Worm (Caenorhabditis elegans) whole organism, L3 larva: ENCODE measurements around the gene qns-1.

Source experiments
- aly-2 ChIP-seq: fragments of 150-350 bp; optimal IDR thresholded peaks from 2 replicates; lab custom pipeline; 2014; ENCODE audit warnings: missing biosample characterization, missing genetic modification characterization
- ama-1 ChIP-seq: fragments of 150-350 bp; optimal IDR thresholded peaks from 2 replicates; lab custom pipeline; 2018
- egl-27 ChIP-seq: sonication (generic microtip); optimal IDR thresholded peaks from 4 replicates; lab custom pipeline; 2017; ENCODE audit warnings: missing biosample characterization, missing genetic modification reagents, missing genetic modification characterization
- fos-1 ChIP-seq: fragments of 150-350 bp; optimal IDR thresholded peaks from 2 replicates; lab custom pipeline; 2014; ENCODE audit warnings: missing biosample characterization, missing genetic modification characterization
- jun-1 ChIP-seq: fragments of 150-350 bp; optimal IDR thresholded peaks from 2 replicates; lab custom pipeline; 2014; ENCODE audit warnings: missing biosample characterization, missing genetic modification reagents, missing genetic modification characterization
- lsy-12 ChIP-seq: sonication (generic microtip); optimal IDR thresholded peaks from 2 replicates; lab custom pipeline; 2016; ENCODE audit warnings: mild to moderate bottlenecking, missing genetic modification characterization, missing compliant biosample characterization
- nfya-1 ChIP-seq: sonication (generic microtip); optimal IDR thresholded peaks from 2 replicates; lab custom pipeline; 2017; ENCODE audit warnings: missing genetic modification characterization, mild to moderate bottlenecking, missing compliant biosample characterization, antibody characterized with exemption, moderate library complexity; ENCODE audit not compliant: insufficient read depth
- nhr-28 ChIP-seq: fragments of 150-350 bp; optimal IDR thresholded peaks from 2 replicates; lab custom pipeline; 2014; ENCODE audit warnings: missing biosample characterization, missing genetic modification characterization
- pqm-1 ChIP-seq: fragments of 150-350 bp; optimal IDR thresholded peaks from 2 replicates; lab custom pipeline; 2017; ENCODE audit warnings: missing biosample characterization, missing genetic modification characterization, inconsistent platforms
- unc-62 ChIP-seq: fragments of 150-350 bp; sonication (generic microtip); optimal IDR thresholded peaks from 4 replicates; lab custom pipeline; 2014; ENCODE audit warnings: missing biosample characterization, missing genetic modification reagents, missing genetic modification characterization
- zag-1 ChIP-seq: fragments of 150-350 bp; optimal IDR thresholded peaks from 2 replicates; lab custom pipeline; 2014; ENCODE audit warnings: missing biosample characterization, missing genetic modification characterization
- ztf-4 ChIP-seq: fragments of 150-350 bp; optimal IDR thresholded peaks from 2 replicates; lab custom pipeline; 2014; ENCODE audit warnings: missing biosample characterization, missing genetic modification characterization

- peak; percentile 12 for TF ChIP-seq nfya-1 (tag; lab: Kevin White, UChicago)
- TF ChIP-seq pqm-1, result no peak
- no peak for TF ChIP-seq zag-1 (tag; lab: Kevin White, UChicago)
- no peak for TF ChIP-seq unc-62
- no peak for TF ChIP-seq egl-27 (tag; lab: Kevin White, UChicago)
- TF ChIP-seq ama-1 (lab: Kevin White, UChicago), result no peak
- TF ChIP-seq ztf-4, result no peak
- TF ChIP-seq lsy-12 (tag; lab: Kevin White, UChicago), result no peak
- TF ChIP-seq jun-1 (tag; lab: Kevin White, UChicago), result no peak
- no peak for TF ChIP-seq nhr-28
- no peak for TF ChIP-seq aly-2 (tag; lab: Kevin White, UChicago)
- no peak for TF ChIP-seq fos-1 (tag; lab: Kevin White, UChicago)
Measured at ce11 chrIV:10242458-10243123, 23.5 kb upstream of the qns-1 start.
